Worm (Caenorhabditis elegans) whole organism, L4/young adult: ENCODE data around the gene ZC53.2.

Experiments used
- W03F9.2 ChIP-seq: fragments of 150-350 bp; optimal IDR thresholded peaks from 2 replicates; lab custom pipeline; 2014; ENCODE audit warnings: missing biosample characterization, missing genetic modification characterization
- dao-5 ChIP-seq: sonication (generic microtip); optimal IDR thresholded peaks from 2 replicates; lab custom pipeline; 2016; ENCODE audit warnings: missing genotype, missing genetic modification characterization, moderate library complexity, missing compliant biosample characterization
- him-1 ChIP-seq: sonication (generic microtip); optimal IDR thresholded peaks from 2 replicates; lab custom pipeline; 2016; ENCODE audit warnings: missing genotype, missing genetic modification reagents, missing genetic modification characterization, missing compliant biosample characterization

- TF ChIP-seq him-1 (tag; lab: Kevin White, UChicago) (no peak), dao-5 (tag; lab: Kevin White, UChicago) (no peak), W03F9.2 (tag; lab: Kevin White, UChicago) (no peak)
Observed at ce11 chrX:1922294-1922693, 1.7 kb downstream of the ZC53.2 start, which contains the start of gene ZC53.22.
